Worm (Caenorhabditis elegans) whole organism, L4/young adult: ENCODE data around the gene ZK652.8.

Source experiments
- W03F9.2 ChIP-seq: fragments of 150-350 bp; optimal IDR thresholded peaks from 2 replicates; lab custom pipeline; 2014; ENCODE audit warnings: missing biosample characterization, missing genetic modification characterization
- dao-5 ChIP-seq: sonication (generic microtip); optimal IDR thresholded peaks from 2 replicates; lab custom pipeline; 2016; ENCODE audit warnings: missing genotype, missing genetic modification characterization, moderate library complexity, missing compliant biosample characterization
- him-1 ChIP-seq: sonication (generic microtip); optimal IDR thresholded peaks from 2 replicates; lab custom pipeline; 2016; ENCODE audit warnings: missing genotype, missing genetic modification reagents, missing genetic modification characterization, missing compliant biosample characterization

- TF ChIP-seq dao-5 (tag; lab: Kevin White, UChicago) (no peak), W03F9.2 (no peak), him-1 (tag; lab: Kevin White, UChicago) (no peak)
Measured at ce11 chrIII:7892333-7892732, 48.9 kb upstream of the ZK652.8 start.
